Fruit fly (Drosophila melanogaster): Measurements from ENCODE around the gene CG12010.

The CG12010 gene

dm6 chr3L:3373994-3374623 lies at the start of gene CG12010, which contains the start of gene Ythdc1:
Gene CG12010 (plus strand): TSS chr3L:3374282.
Gene Ythdc1 (minus strand): TSS chr3L:3374170.
- TF ChIP-seq noc (tag; optimal IDR thresholded peaks at IDR 0.05): no peak

dm6 chr3L:3325597-3325924 lies 48.5 kb upstream of the CG12010 start:
- TF ChIP-seq noc (tag; optimal IDR thresholded peaks at IDR 0.05): no peak

DNA sequence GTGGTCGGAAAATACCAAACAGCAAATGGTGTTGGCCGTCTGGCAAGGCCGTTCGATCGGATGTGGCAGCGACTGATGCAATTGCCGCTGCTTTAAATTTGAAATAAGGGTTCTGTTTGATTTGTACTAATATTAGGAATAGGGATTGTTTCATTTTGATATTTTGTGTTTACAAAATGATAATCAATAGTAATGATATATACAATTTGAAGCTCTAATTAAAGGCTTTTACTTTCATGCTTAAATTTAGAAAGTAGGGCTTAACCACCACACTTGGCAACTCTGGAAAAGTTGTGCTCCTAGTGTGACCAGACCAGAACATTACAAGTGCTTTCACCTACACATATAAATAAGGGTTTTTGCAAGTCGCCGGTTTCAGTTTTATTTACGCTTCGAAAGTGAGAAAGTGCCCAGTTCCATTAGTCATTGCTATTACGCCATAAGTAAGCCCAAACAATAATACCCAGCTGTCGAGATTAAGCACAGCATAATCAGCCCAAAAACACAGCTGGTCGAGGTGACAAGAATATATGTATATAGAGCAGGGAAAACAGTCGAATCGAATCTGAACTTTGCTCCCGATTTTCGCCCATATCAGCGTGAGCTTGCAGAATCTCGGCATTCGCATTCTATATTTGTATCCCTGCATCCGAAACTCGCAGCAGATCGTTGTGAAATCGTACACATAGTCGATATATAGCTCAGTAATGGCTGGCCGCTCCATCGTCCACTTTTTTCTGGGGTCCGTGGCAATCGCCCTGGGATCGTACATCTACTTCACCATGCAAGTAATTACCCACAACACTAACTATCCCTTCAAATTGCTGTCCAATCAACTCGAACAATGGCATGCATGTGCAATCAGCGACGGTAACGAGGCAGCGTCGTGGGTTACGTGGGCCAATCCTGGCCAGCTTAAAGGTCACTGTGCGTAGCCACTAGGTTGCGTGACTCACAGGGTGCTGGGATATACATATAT lies 47.9 kb upstream of the CG12010 start, which contains the start of gene Gtpx:
Gtpx (plus strand) TSS at position 341 of the 979 bp plus-strand sequence.
- peak; percentile 30 for TF ChIP-seq noc (tag; optimal IDR thresholded peaks at IDR 0.05)

dm6 chr3L:3328771-3329170 lies 45.3 kb upstream of the CG12010 start, which contains the start of gene Strip:
Gene Strip (minus strand): TSS chr3L:3328871.
- no peak for TF ChIP-seq noc (tag; optimal IDR thresholded peaks at IDR 0.05)

DNA sequence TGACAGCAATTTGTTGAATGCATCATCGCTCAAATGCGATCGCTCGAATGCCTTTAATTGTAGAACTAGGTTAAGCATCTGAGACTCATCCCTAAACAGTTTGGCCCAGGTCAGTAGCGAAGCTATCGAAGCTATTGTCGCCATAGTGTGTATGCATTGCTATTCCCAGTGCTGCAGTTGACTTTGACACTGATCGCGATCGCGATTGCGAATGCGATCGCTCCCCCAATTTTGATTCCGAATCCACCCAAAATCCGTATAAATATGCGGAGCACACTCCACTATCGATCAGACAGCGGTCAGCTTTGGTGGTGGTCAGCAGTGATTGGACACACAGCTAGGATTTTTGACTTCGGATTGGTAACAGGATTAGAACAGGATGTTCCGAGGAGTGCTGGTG lies 44.3 kb upstream of the CG12010 start, which contains the start of gene CG14961:
CG14961 (plus strand) TSS at position 301 of the 400 bp plus-strand sequence.
- no peak for TF ChIP-seq noc (tag; optimal IDR thresholded peaks at IDR 0.05)

- TF ChIP-seq noc (tag; optimal IDR thresholded peaks at IDR 0.05): no peak
Measured at dm6 chr3L:3334784-3335183, 39.3 kb upstream of the CG12010 start, which contains the start of gene CG14969. Gene CG14969 (minus strand): TSS chr3L:3334978.

DNA sequence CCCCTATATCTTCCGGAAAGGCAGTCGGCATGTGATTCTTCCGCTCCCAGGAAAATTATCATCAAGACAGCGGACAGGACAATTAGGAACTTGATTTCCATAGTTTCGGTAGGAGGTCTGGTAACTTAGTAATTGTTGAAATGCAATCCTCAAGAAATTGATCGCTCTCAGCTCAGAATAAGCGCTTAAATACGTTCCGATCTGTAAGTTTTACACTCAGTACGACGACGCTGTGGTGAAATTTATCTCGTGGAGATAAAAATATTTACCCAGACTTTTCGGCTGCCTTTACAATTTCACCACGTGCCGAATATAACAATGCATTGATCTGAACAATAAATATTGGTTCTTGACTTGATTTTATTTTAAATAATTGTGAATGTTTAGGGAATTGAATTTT lies 38.4 kb upstream of the CG12010 start, which contains the start of gene Drsl1:
Drsl1 (minus strand) TSS at position 101 of the 400 bp plus-strand sequence.
- TF ChIP-seq noc (tag; optimal IDR thresholded peaks at IDR 0.05): no peak

- peak; percentile 22 for TF ChIP-seq noc (tag; optimal IDR thresholded peaks at IDR 0.05)
Measured at dm6 chr3L:3336368-3337164, 37.5 kb upstream of the CG12010 start, which contains the start of the genes Drsl6 and kst. Gene Drsl6 (minus strand): TSS chr3L:3336418. Gene kst (plus strand): TSS chr3L:3336860.

DNA sequence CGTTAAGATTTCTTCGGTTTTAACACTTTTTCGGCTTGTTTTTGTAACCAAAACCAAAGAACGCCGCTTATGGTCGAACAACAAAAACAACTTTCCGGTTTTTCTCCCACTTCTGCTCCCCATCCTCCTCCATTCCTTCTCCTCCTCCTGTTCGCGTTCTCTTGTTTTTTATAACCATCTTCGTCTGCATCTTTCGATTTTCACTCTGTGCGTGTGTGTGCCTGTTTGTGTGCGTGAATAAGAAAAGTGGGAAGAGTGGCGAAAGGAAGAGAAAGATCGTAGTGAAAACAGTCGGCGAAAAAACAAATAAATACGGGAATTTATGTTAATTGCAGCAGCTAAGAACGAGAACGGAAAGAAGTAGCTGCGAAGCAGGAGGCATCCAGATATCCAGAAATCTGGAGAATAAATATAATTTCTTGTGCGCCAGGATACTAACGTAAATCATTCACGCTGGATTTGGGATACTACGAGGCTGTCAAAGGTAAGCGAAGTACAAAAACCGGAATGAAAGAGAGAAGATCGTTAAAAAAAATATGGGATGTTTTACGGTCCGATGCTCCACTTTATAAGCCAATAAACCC lies 36.6 kb upstream of the CG12010 start:
- no peak for TF ChIP-seq noc (tag; optimal IDR thresholded peaks at IDR 0.05)

- TF ChIP-seq noc (tag; optimal IDR thresholded peaks at IDR 0.05): no peak
Measured at dm6 chr3L:3338028-3338855, 35.8 kb upstream of the CG12010 start.

- no peak for TF ChIP-seq noc (tag; optimal IDR thresholded peaks at IDR 0.05)
Measured at dm6 chr3L:3338882-3339590, 35.0 kb upstream of the CG12010 start.

DNA sequence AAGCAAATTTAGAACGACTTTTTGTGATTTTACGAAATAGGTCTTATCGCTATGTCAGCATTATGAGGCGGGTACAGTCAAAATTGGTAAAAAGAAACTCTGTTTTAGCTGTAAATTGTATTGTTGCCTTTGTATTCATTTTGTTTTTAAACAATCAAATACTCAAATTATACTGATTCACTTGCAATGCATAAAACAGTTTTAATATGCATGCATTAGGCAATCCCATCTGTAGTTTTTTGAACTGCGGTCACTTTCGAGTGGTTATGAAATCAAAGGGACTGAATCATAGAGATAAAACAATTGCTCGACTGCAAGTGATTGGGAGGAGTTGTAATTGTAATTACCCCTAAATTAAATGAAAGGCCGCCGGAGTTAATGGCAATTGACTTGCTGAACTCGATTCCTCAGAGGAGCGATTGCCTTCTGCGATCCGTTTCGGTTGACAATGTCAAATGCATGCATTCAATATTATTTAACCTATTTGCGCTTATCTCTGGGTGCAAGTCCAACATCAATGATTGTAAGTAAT lies 34.3 kb upstream of the CG12010 start:
- no peak for TF ChIP-seq noc (tag; optimal IDR thresholded peaks at IDR 0.05)

- TF ChIP-seq noc (tag; optimal IDR thresholded peaks at IDR 0.05): no peak
Measured at dm6 chr3L:3342307-3342940, 31.7 kb upstream of the CG12010 start.
